Worm (Caenorhabditis elegans): Measurements from ENCODE around the gene Y39A3A.3.

Y39A3A.3 gene

DNA sequence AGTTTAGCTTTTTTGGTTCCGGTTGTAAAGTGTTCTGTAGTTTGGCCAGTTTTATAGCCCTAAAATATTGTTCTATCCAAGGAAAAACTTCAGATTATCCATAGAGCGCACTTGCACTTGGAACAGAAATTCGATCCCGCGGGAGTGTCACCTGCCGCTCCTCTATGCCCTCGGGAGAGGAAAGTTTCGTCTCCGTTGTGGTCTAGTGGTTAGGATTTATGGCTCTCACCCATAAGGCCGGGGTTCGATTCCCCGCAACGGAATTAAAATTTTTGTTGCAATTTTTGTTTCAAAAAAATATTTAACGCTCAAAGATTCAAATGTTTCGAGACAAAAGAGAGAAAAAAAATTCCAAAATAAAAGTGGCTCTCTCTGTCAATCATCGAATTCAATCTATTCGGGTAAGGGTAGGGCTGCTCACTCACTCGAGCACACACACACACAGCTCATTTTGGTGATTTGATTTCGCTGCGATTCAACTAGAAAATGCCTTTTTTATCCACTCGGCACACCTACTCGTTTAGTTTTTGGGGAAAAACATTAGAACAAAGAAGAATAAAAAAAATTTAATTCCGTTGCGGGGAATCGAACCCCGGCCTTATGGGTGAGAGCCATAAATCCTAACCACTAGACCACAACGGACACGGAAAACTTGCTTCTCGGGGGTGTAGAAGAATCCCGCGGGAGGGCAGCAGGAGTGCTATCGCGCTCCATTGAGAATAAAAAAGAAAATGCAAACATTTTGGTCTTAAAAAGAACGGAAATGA lies 35.6 kb downstream of the Y39A3A.3 start (continued):
- TF ChIP-seq sptf-2 (GFP tag; optimal IDR thresholded peaks at IDR 0.05) (no peak), ama-1 (optimal IDR thresholded peaks at IDR 0.05) (no peak), ama-1 (GFP tag; optimal IDR thresholded peaks at IDR 0.05) (peak in 1 of 2 experiments; percentile 77), B0336.3 (GFP tag; IDR thresholded peaks at IDR 0.05) (peak; percentile 9; the same call in 1 of the 2 replicates), snpc-4 (GFP tag; optimal IDR thresholded peaks at IDR 0.05) (no peak), snpc-4 (tag; optimal IDR thresholded peaks at IDR 0.05) (peak in 2 of 4 experiments; percentile 15 to 16), lin-26 (GFP tag; IDR thresholded peaks at IDR 0.05) (peak; percentile 70), nhr-120 (GFP tag; IDR thresholded peaks at IDR 0.05) (no peak), cebp-1 (GFP tag; IDR thresholded peaks at IDR 0.05) (0 out of 2 replicates have a peak, but pooled peaks have one; percentile 17), cebp-1 (tag; optimal IDR thresholded peaks at IDR 0.05) (peak; percentile 23), lin-40 (tag; optimal IDR thresholded peaks at IDR 0.05) (no peak), lag-1 (GFP tag; IDR thresholded peaks at IDR 0.05) (no peak), B0035.1 (tag; optimal IDR thresholded peaks at IDR 0.05) (no peak), B0261.1 (tag; optimal IDR thresholded peaks at IDR 0.05) (peak; percentile 82), nhr-80 (tag; optimal IDR thresholded peaks at IDR 0.05) (no peak), Y56A3A.18 (GFP tag; IDR thresholded peaks at IDR 0.05) (peak; percentile 71), lir-1 (GFP tag; conservative IDR thresholded peaks at IDR 0.05) (no peak), F23B12.7 (tag; optimal IDR thresholded peaks at IDR 0.05; ENCODE audit: insufficient read depth) (peak; percentile 75), lsl-1 (GFP tag; optimal IDR thresholded peaks at IDR 0.05) (peak; percentile 26), egrh-3 (GFP tag; IDR thresholded peaks at IDR 0.05) (no peak), Y53G8AR.9 (GFP tag; conservative IDR thresholded peaks at IDR 0.05) (peak; percentile 39; the same call in 1 of the 2 replicates), madf-10 (tag; optimal IDR thresholded peaks at IDR 0.05) (peak; percentile 13), F22D6.2 (tag; optimal IDR thresholded peaks at IDR 0.05) (no peak), rec-8 (tag; optimal IDR thresholded peaks at IDR 0.05) (peak in 1 of 2 experiments; percentile 41), let-607 (tag; optimal IDR thresholded peaks at IDR 0.05) (no peak), ceh-27 (GFP tag; optimal IDR thresholded peaks at IDR 0.05) (peak; percentile 28), ztf-6 (GFP tag; IDR thresholded peaks at IDR 0.05) (no peak), ceh-40 (GFP tag; IDR thresholded peaks at IDR 0.05) (peak; percentile 68; the same call in 1 of the 2 replicates), mel-28 (tag; optimal IDR thresholded peaks at IDR 0.05; ENCODE audit: borderline replicate concordance) (no peak), sea-2 (GFP tag; IDR thresholded peaks at IDR 0.05) (no peak), ets-4 (GFP tag; optimal IDR thresholded peaks at IDR 0.05) (no peak), D2030.7 (GFP tag; IDR thresholded peaks at IDR 0.05) (peak; percentile 81), nfyb-1 (GFP tag; IDR thresholded peaks at IDR 0.05) (peak; percentile 39; the same call in 1 of the 2 replicates), dpl-1 (GFP tag; optimal IDR thresholded peaks at IDR 0.05) (no peak), tbp1 (GFP tag; optimal IDR thresholded peaks at IDR 0.05) (peak; percentile 97), athp-1 (tag; optimal IDR thresholded peaks at IDR 0.05) (no peak), B0019.2 (GFP tag; conservative IDR thresholded peaks at IDR 0.05) (peak; percentile 48; the same call in 1 of the 2 replicates), madf-8 (GFP tag; conservative IDR thresholded peaks at IDR 0.05) (0 out of 2 replicates have a peak, but pooled peaks have one; percentile 7), hmg-1.2 (GFP tag; IDR thresholded peaks at IDR 0.05) (peak; percentile 72), nhr-90 (tag; optimal IDR thresholded peaks at IDR 0.05) (peak; percentile 37), him-1 (tag; optimal IDR thresholded peaks at IDR 0.05) (peak; percentile 63), C17E4.6 (GFP tag; IDR thresholded peaks at IDR 0.05) (peak; percentile 39), dpff-1 (tag; optimal IDR thresholded peaks at IDR 0.05) (no peak), K12H6.12 (tag; optimal IDR thresholded peaks at IDR 0.05) (no peak)
